Fruit fly (Drosophila melanogaster): Measurements from ENCODE around the gene CG3036.

DNA sequence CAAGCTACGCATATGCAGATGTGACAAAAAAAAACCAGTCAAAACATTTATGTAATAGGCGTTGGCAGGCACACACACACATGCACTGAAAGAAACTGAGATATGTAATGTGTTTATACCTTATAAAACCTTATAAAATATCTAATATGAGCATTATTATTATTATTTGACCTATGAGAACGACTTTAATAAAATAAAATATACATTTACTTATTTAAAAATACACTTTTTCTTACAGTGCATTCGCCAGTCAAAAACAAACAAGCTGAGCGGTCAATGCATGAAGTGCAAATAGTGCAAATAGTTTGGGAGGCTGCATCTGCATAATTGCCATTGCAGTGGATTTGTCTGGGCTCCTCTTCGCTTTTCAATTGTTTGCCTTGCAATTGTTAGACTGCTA is 16.1 kb downstream of the CG3036 start:
- TF ChIP-seq CG8478 (optimal IDR thresholded peaks at IDR 0.05) = no peak
- TF ChIP-seq CTCF (optimal IDR thresholded peaks at IDR 0.05) = no peak

Data from S2 (cell line).